Worm (Caenorhabditis elegans): ENCODE measurements around the gene F19H6.5.

Gene F19H6.5

DNA sequence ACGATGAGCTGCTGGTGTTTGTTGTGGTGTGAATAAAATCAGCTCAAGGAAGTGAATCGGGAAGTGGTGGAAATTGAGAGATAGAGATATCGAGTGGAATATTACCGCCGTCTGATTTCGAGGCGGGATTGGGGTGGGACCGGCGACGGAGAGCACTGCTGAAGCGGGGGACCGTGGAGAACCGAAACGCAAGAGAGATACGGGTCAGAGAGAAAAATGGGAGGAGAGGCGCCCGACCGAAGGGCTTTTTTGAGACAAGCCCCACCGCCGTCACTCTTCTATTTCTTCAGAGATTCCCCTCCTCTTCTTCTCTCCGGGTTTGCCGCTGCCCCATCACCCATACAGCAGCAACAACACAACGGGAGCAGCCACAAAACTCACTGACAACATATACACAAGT, 41.3 kb upstream of the F19H6.5 start:
- no peak for TF ChIP-seq saeg-2 (GFP tag; IDR thresholded peaks at IDR 0.05)
- TF ChIP-seq hmg-1.1 (GFP tag; IDR thresholded peaks at IDR 0.05), result 0 out of 2 replicates have a peak, but pooled peaks have one; percentile 12
- 0 out of 2 replicates have a peak, but pooled peaks have one; percentile 23 for TF ChIP-seq ctbp-1 (GFP tag; IDR thresholded peaks at IDR 0.05)
- TF ChIP-seq set-16 (GFP tag; IDR thresholded peaks at IDR 0.05), result peak; percentile 83

DNA sequence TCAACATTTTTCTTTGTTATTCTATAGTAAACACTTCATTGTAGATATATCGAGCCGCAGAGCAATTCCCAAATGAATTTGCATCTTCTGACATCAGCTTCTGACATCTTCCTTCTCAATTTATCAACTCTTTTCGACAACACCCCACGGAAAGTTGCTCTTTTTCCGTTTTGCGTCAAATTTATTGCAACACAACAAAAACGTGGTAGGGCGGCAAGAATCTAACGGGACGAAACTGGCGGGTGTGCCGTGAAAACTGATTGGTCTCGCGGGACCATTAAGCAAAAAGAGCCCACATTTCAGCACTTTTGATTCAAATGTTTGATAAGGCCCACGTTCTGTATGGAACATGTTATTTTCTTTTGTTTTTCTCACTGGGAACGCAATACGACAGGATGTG, 40.0 kb upstream of the F19H6.5 start:
- TF ChIP-seq hmg-1.1 (GFP tag; IDR thresholded peaks at IDR 0.05) (peak; percentile 47; the same call in 1 of the 2 replicates), lin-13 (GFP tag; optimal IDR thresholded peaks at IDR 0.05) (no peak), egl-27 (tag; optimal IDR thresholded peaks at IDR 0.05) (no peak), ceh-20 (GFP tag; IDR thresholded peaks at IDR 0.05) (peak; percentile 86), ctbp-1 (GFP tag; IDR thresholded peaks at IDR 0.05) (0 out of 2 replicates have a peak, but pooled peaks have one; percentile 9), fkh-10 (GFP tag; optimal IDR thresholded peaks at IDR 0.05) (no peak), hif-1 (tag; optimal IDR thresholded peaks at IDR 0.05) (peak in 1 of 2 experiments; percentile 2), set-16 (GFP tag; IDR thresholded peaks at IDR 0.05) (no peak), dmd-8 (GFP tag; IDR thresholded peaks at IDR 0.05) (no peak), nhr-48 (tag; optimal IDR thresholded peaks at IDR 0.05) (no peak), lin-29 (GFP tag; IDR thresholded peaks at IDR 0.05) (no peak), unc-62 (GFP tag; optimal IDR thresholded peaks at IDR 0.05 in 1 of 2) (peak in 1 of 2 experiments; percentile 99), unc-62 (tag; optimal IDR thresholded peaks at IDR 0.05) (no peak), mep-1 (tag; optimal IDR thresholded peaks at IDR 0.05) (peak; percentile 9), nhr-28 (tag; optimal IDR thresholded peaks at IDR 0.05) (no peak), hlh-30 (tag; optimal IDR thresholded peaks at IDR 0.05; ENCODE audit: insufficient read depth) (peak; percentile 15)

DNA sequence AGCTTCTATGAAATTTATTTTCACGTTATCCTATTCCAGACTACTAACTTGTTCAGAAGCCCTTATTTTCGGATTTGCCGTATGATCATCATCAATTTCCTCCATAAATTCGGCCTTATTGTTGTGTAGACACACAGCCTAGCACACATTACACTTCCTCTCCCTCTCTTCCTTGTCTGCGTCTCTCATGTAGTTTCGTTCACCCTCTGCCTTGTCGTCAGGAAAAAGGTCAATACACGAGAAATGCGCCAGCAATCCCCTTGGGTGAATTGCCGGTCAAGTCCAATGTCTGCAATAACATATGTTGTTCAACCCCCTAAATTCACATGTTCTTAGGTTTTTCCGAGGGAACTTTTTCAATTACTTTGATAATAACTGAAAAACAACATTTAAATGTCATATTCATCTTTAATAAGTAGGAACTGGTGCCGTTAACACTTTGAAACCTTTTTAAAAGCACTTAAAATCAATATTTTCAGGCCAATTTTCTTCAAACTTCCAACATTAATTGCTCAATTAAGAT, 29.1 kb upstream of the F19H6.5 start, which contains the start of gene F17E5.2:
TSS of gene F17E5.2 (plus strand) at position 473 of the 523 bp plus-strand sequence.
- TF ChIP-seq pha-4 (GFP tag; IDR thresholded peaks at IDR 0.05) (peak; percentile 76; the same call in 1 of the 2 replicates), pha-4 (tag; optimal IDR thresholded peaks at IDR 0.05) (peak; percentile 98), mep-1 (tag; optimal IDR thresholded peaks at IDR 0.05) (peak; percentile 98), madf-9 (GFP tag; conservative IDR thresholded peaks at IDR 0.05) (peak; percentile 58; the same call in 1 of the 2 replicates), unc-130 (GFP tag; optimal IDR thresholded peaks at IDR 0.05) (no peak), dve-1 (tag; optimal IDR thresholded peaks at IDR 0.05; ENCODE audit: insufficient read depth) (peak; percentile 98), tag-97 (GFP tag; IDR thresholded peaks at IDR 0.05) (no peak), hlh-11 (tag; optimal IDR thresholded peaks at IDR 0.05) (peak; percentile 97), ceh-32 (tag; optimal IDR thresholded peaks at IDR 0.05; ENCODE audit: poor library complexity) (peak; percentile 37), egl-43 (GFP tag; IDR thresholded peaks at IDR 0.05) (no peak), ceh-62 (tag; optimal IDR thresholded peaks at IDR 0.05) (no peak), lin-13 (GFP tag; optimal IDR thresholded peaks at IDR 0.05) (peak; percentile 91), hif-1 (tag; optimal IDR thresholded peaks at IDR 0.05) (peak; percentile 31 to 85), hmg-1.1 (GFP tag; IDR thresholded peaks at IDR 0.05) (peak; percentile 96), D1046.2 (GFP tag; IDR thresholded peaks at IDR 0.05) (no peak), lim-7 (GFP tag; IDR thresholded peaks at IDR 0.05) (no peak), ZK337.2 (GFP tag; IDR thresholded peaks at IDR 0.05) (no peak), aha-1 (tag) (peak; percentile 53), T20F7.1 (GFP tag; optimal IDR thresholded peaks at IDR 0.05) (peak; percentile 74), nhr-77 (tag; optimal IDR thresholded peaks at IDR 0.05) (peak; percentile 94), gei-8 (GFP tag; optimal IDR thresholded peaks at IDR 0.05) (peak; percentile 38), ama-1 (optimal IDR thresholded peaks at IDR 0.05) (no peak), set-16 (GFP tag; IDR thresholded peaks at IDR 0.05) (no peak), ztf-11 (tag; optimal IDR thresholded peaks at IDR 0.05) (no peak), saeg-2 (GFP tag; IDR thresholded peaks at IDR 0.05) (no peak), zip-2 (tag; optimal IDR thresholded peaks at IDR 0.05) (peak; percentile 75), Y75B8A.6 (GFP tag; IDR thresholded peaks at IDR 0.05) (no peak), nhr-28 (tag; optimal IDR thresholded peaks at IDR 0.05) (peak; percentile 96), mes-2 (tag; optimal IDR thresholded peaks at IDR 0.05; ENCODE audit: poor library complexity, severe bottlenecking) (peak; percentile 96), zip-11 (GFP tag; IDR thresholded peaks at IDR 0.05) (no peak), ZK546.5 (tag; optimal IDR thresholded peaks at IDR 0.05) (no peak), nhr-25 (tag; optimal IDR thresholded peaks at IDR 0.05; ENCODE audit: borderline replicate concordance, insufficient read depth) (peak; percentile 12), mdl-1 (tag; optimal IDR thresholded peaks at IDR 0.05) (peak; percentile 48 to 86), nhr-42 (GFP tag; IDR thresholded peaks at IDR 0.05) (no peak; the same call in none of the 2 replicates), egl-27 (tag; optimal IDR thresholded peaks at IDR 0.05) (peak; percentile 16), dmd-8 (GFP tag; IDR thresholded peaks at IDR 0.05) (no peak)
